Worm (Caenorhabditis elegans) whole organism, early embryonic: ENCODE data around the gene Y40B10A.5.

Experiments
- F13C5.2 ChIP-seq: sonication (generic microtip); optimal IDR thresholded peaks from 2 replicates; lab custom pipeline; 2017; ENCODE audit warnings: mild to moderate bottlenecking, missing genetic modification characterization, inconsistent platforms, missing compliant biosample characterization
- aly-1 ChIP-seq: sonication (generic microtip); optimal IDR thresholded peaks from 2 replicates; lab custom pipeline; 2016; ENCODE audit warnings: missing genetic modification characterization, missing compliant biosample characterization
- ama-1 ChIP-seq: fragments of 150-350 bp; optimal IDR thresholded peaks from 2 replicates; lab custom pipeline; 2014
- ceh-13 ChIP-seq: fragments of 200-800 bp; sonication (Bioruptor generic); optimal IDR thresholded peaks from 2 replicates; lab custom pipeline; 2018; ENCODE audit warnings: mild to moderate bottlenecking, missing genetic modification characterization, missing compliant biosample characterization
- flt-1 ChIP-seq: fragments of 200-800 bp; sonication (Bioruptor generic); IDR thresholded peaks from 2 replicates; pipeline ENCODE4 v1.3.6; 2022; ENCODE audit warnings: missing genetic modification characterization, missing compliant biosample characterization
- hmbx-1 ChIP-seq: sonication (generic microtip); optimal IDR thresholded peaks from 2 replicates; lab custom pipeline; 2016; ENCODE audit warnings: mild to moderate bottlenecking, missing genetic modification characterization, missing compliant biosample characterization
- hnd-1 ChIP-seq: sonication (generic microtip); optimal IDR thresholded peaks from 2 replicates; lab custom pipeline; 2016; ENCODE audit warnings: missing genetic modification characterization, missing compliant biosample characterization
- sea-1 ChIP-seq: fragments of 200-800 bp; sonication (Bioruptor generic); conservative IDR thresholded peaks from 2 replicates; pipeline ENCODE4 v1.3.6; 2022; ENCODE audit warnings: missing genetic modification characterization, missing compliant biosample characterization
- tbx-11 ChIP-seq: fragments of 200-800 bp; sonication (Bioruptor generic); IDR thresholded peaks from 2 replicates; pipeline ENCODE4 v1.3.6; 2022; ENCODE audit warnings: missing genetic modification characterization, missing compliant biosample characterization

- TF ChIP-seq ama-1 (lab: Kevin White, UChicago) (no peak), F13C5.2 (tag; lab: Kevin White, UChicago) (no peak), tbx-11 (GFP tag; lab: Robert Waterston, UW) (no peak), sea-1 (no peak), ceh-13 (GFP tag; lab: Kevin White, UChicago) (no peak), hnd-1 (tag; lab: Kevin White, UChicago) (no peak), hmbx-1 (tag; lab: Kevin White, UChicago) (no peak), flt-1 (GFP tag; lab: Robert Waterston, UW) (no peak), aly-1 (tag; lab: Kevin White, UChicago) (no peak)
These were observed 47.5 kb downstream of the Y40B10A.5 start for ce11 chrV:1998358-1998757.
